Worm (Caenorhabditis elegans) whole organism, young adult: ENCODE measurements around the gene sds-22.
A peak's percentile ranks its signal among the peaks of the same experiment; 100 is the strongest.

Experiments
- B0019.2 ChIP-seq: fragments of 200-800 bp; sonication (Bioruptor generic); conservative IDR thresholded peaks from 2 replicates; pipeline ENCODE4 v1.3.6; 2022; ENCODE audit warnings: missing genetic modification reagents, missing genetic modification characterization, missing compliant biosample characterization
- B0035.1 ChIP-seq: sonication (generic microtip); optimal IDR thresholded peaks from 2 replicates; lab custom pipeline; 2016; ENCODE audit warnings: missing genetic modification characterization, mild to moderate bottlenecking, missing compliant biosample characterization, missing genotype, missing genetic modification reagents
- B0336.3 ChIP-seq: fragments of 200-800 bp; sonication (Bioruptor generic); IDR thresholded peaks from 2 replicates; pipeline ENCODE4 v1.3.6; 2022; ENCODE audit warnings: missing genetic modification characterization, missing compliant biosample characterization
- F23B12.7 ChIP-seq: sonication (generic microtip); optimal IDR thresholded peaks from 2 replicates; lab custom pipeline; 2017; ENCODE audit warnings: missing genetic modification characterization, mild to moderate bottlenecking, missing compliant biosample characterization, antibody characterized with exemption, moderate library complexity; ENCODE audit not compliant: insufficient read depth
- F33H1.4 ChIP-seq: fragments of 200-800 bp; sonication (Bioruptor generic); IDR thresholded peaks from 2 replicates; pipeline ENCODE4 v1.3.6; 2022; ENCODE audit warnings: missing genetic modification reagents, missing genetic modification characterization, missing compliant biosample characterization
- F39B2.1 ChIP-seq: fragments of 200-800 bp; sonication (Bioruptor generic); IDR thresholded peaks from 2 replicates; pipeline ENCODE4 v1.3.6; 2022; ENCODE audit warnings: missing genetic modification reagents, missing genetic modification characterization, missing compliant biosample characterization
- F49E8.2 ChIP-seq: sonication (generic microtip); optimal IDR thresholded peaks from 3 replicates; lab custom pipeline; 2017; ENCODE audit warnings: missing genetic modification characterization, mild to moderate bottlenecking, missing compliant biosample characterization, antibody characterized with exemption, moderate library complexity; ENCODE audit not compliant: insufficient read depth
- K11D2.4 ChIP-seq: fragments of 200-800 bp; sonication (Bioruptor generic); IDR thresholded peaks from 2 replicates; pipeline ENCODE4 v1.3.6; 2022; ENCODE audit warnings: missing genetic modification reagents, missing genetic modification characterization, missing compliant biosample characterization
- Y53G8AR.9 ChIP-seq: fragments of 200-800 bp; sonication (Bioruptor generic); conservative IDR thresholded peaks from 2 replicates; pipeline ENCODE4 v1.3.6; 2022; ENCODE audit warnings: missing genetic modification reagents, missing genetic modification characterization, missing compliant biosample characterization
- Y67H2A.10 ChIP-seq: fragments of 200-800 bp; sonication (Bioruptor generic); conservative IDR thresholded peaks from 2 replicates; pipeline ENCODE4 v1.3.6; 2022; ENCODE audit warnings: missing genetic modification reagents, missing genetic modification characterization, missing compliant biosample characterization
- Y79H2A.3 ChIP-seq: fragments of 200-800 bp; sonication (Bioruptor generic); conservative IDR thresholded peaks from 2 replicates; pipeline ENCODE4 v1.3.6; 2022; ENCODE audit warnings: missing genetic modification reagents, missing genetic modification characterization, missing compliant biosample characterization
- ZK185.1 ChIP-seq: sonication (generic microtip); optimal IDR thresholded peaks from 2 replicates; lab custom pipeline; 2016; ENCODE audit warnings: mild to moderate bottlenecking, missing genetic modification characterization, missing compliant biosample characterization; ENCODE audit not compliant: poor library complexity, severe bottlenecking
- attf-3 ChIP-seq: fragments of 200-800 bp; sonication (Bioruptor generic); conservative IDR thresholded peaks from 2 replicates; pipeline ENCODE4 v1.3.6; 2022; ENCODE audit warnings: missing genetic modification reagents, missing genetic modification characterization, missing compliant biosample characterization
- ceh-27 ChIP-seq: fragments of 200-800 bp; sonication (Bioruptor generic); optimal IDR thresholded peaks from 2 replicates; lab custom pipeline; 2018; ENCODE audit warnings: mild to moderate bottlenecking, missing genetic modification characterization, moderate library complexity, missing compliant biosample characterization
- chd-7 ChIP-seq: sonication (generic microtip); optimal IDR thresholded peaks from 2 replicates; lab custom pipeline; 2016; ENCODE audit warnings: mild to moderate bottlenecking, missing genetic modification characterization, moderate library complexity, missing compliant biosample characterization
- die-1 ChIP-seq: sonication (generic microtip); optimal IDR thresholded peaks from 2 replicates; lab custom pipeline; 2016; ENCODE audit warnings: missing genotype, mild to moderate bottlenecking, missing genetic modification characterization, missing compliant biosample characterization
- dox-1 ChIP-seq: fragments of 200-800 bp; sonication (Bioruptor generic); IDR thresholded peaks from 2 replicates; pipeline ENCODE4 v1.3.6; 2022; ENCODE audit warnings: missing genetic modification reagents, missing genetic modification characterization, missing compliant biosample characterization
- efl-1 ChIP-seq: fragments of 150-350 bp; optimal IDR thresholded peaks from 2 replicates; lab custom pipeline; 2014; ENCODE audit warnings: missing biosample characterization, missing genetic modification reagents, missing genetic modification characterization
- ekl-4 ChIP-seq: fragments of 200-800 bp; sonication (Bioruptor generic); IDR thresholded peaks from 2 replicates; pipeline ENCODE4 v1.3.6; 2022; ENCODE audit warnings: missing genetic modification reagents, missing genetic modification characterization, missing compliant biosample characterization
- hlh-26 ChIP-seq: fragments of 200-800 bp; sonication (Bioruptor generic); conservative IDR thresholded peaks from 2 replicates; pipeline ENCODE4 v1.3.6; 2022; ENCODE audit warnings: missing genetic modification reagents, missing genetic modification characterization, missing compliant biosample characterization
- hmg-20 ChIP-seq: fragments of 200-800 bp; sonication (Bioruptor generic); IDR thresholded peaks from 2 replicates; pipeline ENCODE4 v1.3.6; 2022; ENCODE audit warnings: missing genetic modification reagents, missing genetic modification characterization, missing compliant biosample characterization
- hrde-1 ChIP-seq: sonication (generic microtip); optimal IDR thresholded peaks from 2 replicates; lab custom pipeline; 2016; ENCODE audit warnings: missing genetic modification characterization, mild to moderate bottlenecking, missing compliant biosample characterization, moderate library complexity, missing genotype, missing genetic modification reagents, borderline replicate concordance
- hsf-1 ChIP-seq: fragments of 200-800 bp; sonication (Bioruptor generic); IDR thresholded peaks from 2 replicates; pipeline ENCODE4 v1.3.6; 2022; ENCODE audit warnings: missing genetic modification reagents, missing genetic modification characterization, missing compliant biosample characterization
- let-607 ChIP-seq, 2 experiments: fragments of 200-800 bp in 1 of 2; sonication (Bioruptor generic) in 1 of 2; sonication (generic microtip) in 1 of 2; optimal IDR thresholded peaks; 2 replicates each; lab custom pipeline; 2016 to 2018; ENCODE audit warnings: mild to moderate bottlenecking in 2 of 2, missing compliant biosample characterization in 2 of 2, missing genetic modification characterization in 2 of 2, moderate library complexity in 2 of 2, missing genotype in 1 of 2
- lin-26 ChIP-seq: fragments of 200-800 bp; sonication (Bioruptor generic); IDR thresholded peaks from 2 replicates; pipeline ENCODE4 v1.3.6; 2022; ENCODE audit warnings: missing genetic modification reagents, missing genetic modification characterization, missing compliant biosample characterization
- lin-40 ChIP-seq: sonication (generic microtip); optimal IDR thresholded peaks from 2 replicates; lab custom pipeline; 2016; ENCODE audit warnings: missing genetic modification characterization, mild to moderate bottlenecking, missing compliant biosample characterization, missing genotype, missing genetic modification reagents
- lir-1 ChIP-seq: fragments of 200-800 bp; sonication (Bioruptor generic); conservative IDR thresholded peaks from 2 replicates; pipeline ENCODE4 v1.3.6; 2022; ENCODE audit warnings: missing genetic modification reagents, missing genetic modification characterization, missing compliant biosample characterization
- lsy-27 ChIP-seq: sonication (generic microtip); optimal IDR thresholded peaks from 2 replicates; lab custom pipeline; 2017; ENCODE audit warnings: missing genetic modification characterization, mild to moderate bottlenecking, missing compliant biosample characterization, antibody characterized with exemption, missing genotype, borderline replicate concordance; ENCODE audit not compliant: insufficient read depth
- nhr-120 ChIP-seq: fragments of 200-800 bp; sonication (Bioruptor generic); IDR thresholded peaks from 2 replicates; pipeline ENCODE4 v1.3.6; 2022; ENCODE audit warnings: missing genetic modification characterization, missing compliant biosample characterization
- nhr-90 ChIP-seq: sonication (generic microtip); optimal IDR thresholded peaks from 2 replicates; lab custom pipeline; 2016; ENCODE audit warnings: missing genotype, mild to moderate bottlenecking, missing genetic modification characterization, missing compliant biosample characterization
- rcor-1 ChIP-seq: fragments of 200-800 bp; sonication (Bioruptor generic); IDR thresholded peaks from 2 replicates; pipeline ENCODE4 v1.3.6; 2022; ENCODE audit warnings: missing genetic modification reagents, missing genetic modification characterization, missing compliant biosample characterization
- repo-1 ChIP-seq: sonication (generic microtip); optimal IDR thresholded peaks from 2 replicates; lab custom pipeline; 2017; ENCODE audit warnings: mild to moderate bottlenecking, missing genetic modification characterization, missing compliant biosample characterization
- xnd-1 ChIP-seq: sonication (generic microtip); optimal IDR thresholded peaks from 2 replicates; lab custom pipeline; 2016; ENCODE audit warnings: missing genotype, missing genetic modification reagents, missing genetic modification characterization, missing compliant biosample characterization
- ztf-28 ChIP-seq: fragments of 200-800 bp; sonication (Bioruptor generic); IDR thresholded peaks from 2 replicates; pipeline ENCODE4 v1.3.6; 2022; ENCODE audit warnings: missing genetic modification reagents, missing genetic modification characterization, missing compliant biosample characterization
- ztf-3 ChIP-seq: fragments of 200-800 bp; sonication (Bioruptor generic); optimal IDR thresholded peaks from 2 replicates; lab custom pipeline; 2018; ENCODE audit warnings: mild to moderate bottlenecking, missing genetic modification characterization, missing compliant biosample characterization

sds-22 gene

DNA sequence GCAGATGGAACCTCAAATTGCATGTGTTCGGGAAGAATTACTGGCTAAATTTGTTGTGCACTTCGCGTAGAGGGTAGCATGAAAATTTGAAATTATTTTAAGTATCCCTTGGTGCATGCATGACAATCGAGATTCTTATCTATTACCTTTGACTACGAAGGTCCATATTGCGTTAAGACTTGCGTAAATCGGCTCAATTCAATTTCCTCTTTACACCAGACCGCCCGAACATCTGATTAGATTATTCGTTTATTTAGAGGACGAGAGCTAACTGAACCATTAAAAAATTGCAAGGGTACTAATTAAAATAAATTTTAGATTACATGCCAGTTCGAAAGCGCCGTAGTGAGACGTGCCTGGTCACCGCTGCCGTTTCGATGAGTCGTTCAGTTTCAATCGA, 40.6 kb upstream of the sds-22 start:
- no peak for TF ChIP-seq Y53G8AR.9 (GFP tag; lab: Robert Waterston, UW)
- TF ChIP-seq hsf-1 (GFP tag; lab: Robert Waterston, UW), result 0 out of 2 replicates have a peak, but pooled peaks have one; percentile 7

DNA sequence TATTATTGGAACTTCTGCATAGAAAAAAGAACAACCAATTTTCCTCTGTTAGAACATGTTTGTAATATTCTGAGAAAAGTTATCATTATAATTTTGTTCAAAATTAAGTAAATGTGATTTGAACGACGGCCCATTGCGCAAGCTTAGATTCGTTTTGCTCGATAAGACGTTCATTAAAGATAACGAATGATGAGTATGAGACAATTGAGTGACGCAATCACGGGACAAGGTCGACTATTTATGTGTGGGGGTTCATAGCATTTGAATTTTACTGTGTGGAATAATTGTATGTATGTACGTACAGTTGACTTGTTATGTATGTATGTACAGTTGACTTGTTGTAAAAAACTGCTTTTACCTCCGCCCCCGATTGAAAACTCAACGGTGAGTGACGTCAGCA, 38.8 kb upstream of the sds-22 start:
- TF ChIP-seq let-607 (tag; optimal IDR thresholded peaks at IDR 0.05; lab: Kevin White, UChicago) (no peak), lsy-27 (no peak), ztf-28 (no peak), dox-1 (GFP tag; lab: Robert Waterston, UW) (no peak), lin-40 (tag; lab: Kevin White, UChicago) (no peak), B0035.1 (tag; lab: Kevin White, UChicago) (no peak), Y67H2A.10 (GFP tag; lab: Robert Waterston, UW) (no peak)

DNA sequence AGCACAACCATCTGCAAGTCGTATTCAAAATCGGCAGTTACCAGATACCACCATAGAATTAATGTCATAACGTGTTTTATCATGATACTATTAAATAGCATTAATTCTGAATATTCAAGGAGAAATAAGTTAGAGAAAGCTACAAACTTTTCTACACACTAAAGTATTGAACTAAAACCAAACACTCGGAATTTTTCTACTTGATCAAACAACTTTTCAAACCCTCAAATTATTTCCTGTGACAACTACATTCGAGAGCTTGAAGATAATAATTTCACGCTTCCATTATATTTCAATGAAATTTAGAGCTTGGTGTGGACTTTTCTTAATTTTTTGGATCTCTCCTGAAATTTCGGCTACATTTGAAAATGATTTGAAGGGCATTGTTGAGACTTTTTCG, 35.7 kb upstream of the sds-22 start, which contains the start of gene irld-47:
Gene irld-47 (minus strand): TSS at position 101 of the 400 bp plus-strand sequence.
- TF ChIP-seq Y79H2A.3, result no peak
- no peak for TF ChIP-seq dox-1 (GFP tag; lab: Robert Waterston, UW)
- no peak for TF ChIP-seq efl-1 (GFP tag; lab: Kevin White, UChicago)
- TF ChIP-seq xnd-1, result no peak
- TF ChIP-seq F23B12.7, result no peak
- no peak for TF ChIP-seq rcor-1 (GFP tag; lab: Robert Waterston, UW)
- TF ChIP-seq die-1, result no peak
- TF ChIP-seq lin-26, result no peak
- no peak for TF ChIP-seq hmg-20 (GFP tag; lab: Robert Waterston, UW)
- no peak for TF ChIP-seq chd-7 (tag; lab: Kevin White, UChicago)
- no peak for TF ChIP-seq Y67H2A.10 (GFP tag; lab: Robert Waterston, UW)
- no peak for TF ChIP-seq nhr-90 (tag; lab: Kevin White, UChicago)
- TF ChIP-seq ztf-3 (GFP tag; lab: Kevin White, UChicago), result no peak
- TF ChIP-seq nhr-120 (GFP tag; lab: Robert Waterston, UW), result no peak
- TF ChIP-seq Y53G8AR.9 (GFP tag; lab: Robert Waterston, UW), result no peak
- TF ChIP-seq attf-3 (GFP tag; lab: Robert Waterston, UW), result no peak
- TF ChIP-seq lir-1 (GFP tag; lab: Robert Waterston, UW), result no peak
- no peak for TF ChIP-seq B0019.2 (GFP tag; lab: Robert Waterston, UW)
- no peak for TF ChIP-seq B0336.3 (GFP tag; lab: Robert Waterston, UW)

DNA sequence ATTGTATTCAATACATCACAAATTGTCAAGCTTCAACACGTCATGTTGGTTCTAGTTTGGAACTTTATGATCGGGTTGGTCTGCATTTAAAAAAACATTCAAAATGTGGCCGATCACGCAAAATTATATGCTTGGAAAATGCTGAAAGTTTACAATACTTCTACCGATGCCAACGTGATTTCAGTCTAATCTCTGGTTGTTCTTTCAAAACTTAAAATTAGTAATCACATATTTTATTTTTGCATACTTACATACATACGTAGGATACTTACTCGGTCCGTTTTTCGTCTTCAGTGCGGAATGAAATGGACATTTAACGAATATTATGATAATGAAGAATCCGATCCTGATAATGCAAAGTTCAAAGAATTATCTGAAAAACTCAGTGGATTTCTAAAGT, 33.1 kb upstream of the sds-22 start, which contains the start of gene srw-62:
Gene srw-62 (plus strand): TSS at position 301 of the 400 bp plus-strand sequence.
- no peak for TF ChIP-seq ZK185.1 (tag; lab: Kevin White, UChicago)
- TF ChIP-seq K11D2.4, result no peak
- TF ChIP-seq F33H1.4, result no peak
- no peak for TF ChIP-seq repo-1 (tag; lab: Kevin White, UChicago)
- no peak for TF ChIP-seq ceh-27
- TF ChIP-seq hrde-1, result no peak
- no peak for TF ChIP-seq F39B2.1 (GFP tag; lab: Robert Waterston, UW)
- no peak for TF ChIP-seq ekl-4
- TF ChIP-seq attf-3 (GFP tag; lab: Robert Waterston, UW), result no peak
- TF ChIP-seq F49E8.2 (tag; lab: Kevin White, UChicago), result no peak
- no peak for TF ChIP-seq hlh-26 (GFP tag; lab: Robert Waterston, UW)
